Worm (Caenorhabditis elegans): ENCODE measurements around the gene med-1.

Gene med-1

DNA sequence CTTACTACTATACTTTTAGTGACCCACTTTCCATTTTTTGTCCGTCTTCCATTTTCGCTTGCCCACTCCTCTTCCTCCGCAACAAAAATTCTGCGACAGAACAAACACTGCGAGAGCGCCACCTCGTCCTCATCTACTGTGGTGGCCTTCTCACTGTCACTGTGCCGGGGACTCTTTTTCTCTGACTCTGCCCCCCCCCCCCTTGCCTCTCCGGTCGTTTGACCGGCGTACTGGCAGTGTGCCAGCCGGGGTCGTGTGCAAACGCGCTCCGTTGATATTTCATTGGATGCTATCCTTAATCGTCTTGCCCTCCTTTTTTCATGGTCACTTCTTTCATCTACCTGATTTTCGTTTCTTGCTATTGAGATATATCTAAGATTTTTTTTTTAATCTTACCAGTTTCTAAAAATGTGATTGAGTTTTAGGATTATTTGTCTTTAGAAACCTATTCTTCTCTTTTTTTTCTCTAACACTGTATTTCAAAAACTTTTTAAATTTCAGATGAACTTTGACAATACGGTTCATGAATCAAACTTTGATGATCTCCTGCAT is 50.1 kb downstream of the med-1 start, which contains the start of gene atf-6 (continued):
- peak; percentile 15 for TF ChIP-seq R02D3.7 (tag; optimal IDR thresholded peaks at IDR 0.05)
- peak; percentile 82 for TF ChIP-seq nhr-25 (tag; optimal IDR thresholded peaks at IDR 0.05)

All from whole organism, L3 larva.